Worm (Caenorhabditis elegans) whole organism, L1 larva: ENCODE measurements around the gene ZK622.5.
A peak's percentile ranks its signal among the peaks of the same experiment; 100 is the strongest.

Source experiments
- C04F5.9 ChIP-seq: sonication (generic microtip); optimal IDR thresholded peaks from 2 replicates; lab custom pipeline; 2016; ENCODE audit warnings: missing genetic modification characterization, missing compliant biosample characterization
- C16A3.4 ChIP-seq: fragments of 150-350 bp; optimal IDR thresholded peaks from 2 replicates; lab custom pipeline; 2014; ENCODE audit warnings: missing biosample characterization, missing genetic modification characterization
- C34B4.2 ChIP-seq: sonication (generic microtip); optimal IDR thresholded peaks from 2 replicates; lab custom pipeline; 2017; ENCODE audit warnings: mild to moderate bottlenecking, missing genetic modification characterization, missing compliant biosample characterization
- F16B12.6 ChIP-seq: fragments of 150-350 bp; optimal IDR thresholded peaks from 2 replicates; lab custom pipeline; 2014; ENCODE audit warnings: missing biosample characterization, missing genetic modification characterization
- aly-2 ChIP-seq: fragments of 150-350 bp; optimal IDR thresholded peaks from 2 replicates; lab custom pipeline; 2014; ENCODE audit warnings: missing biosample characterization, missing genetic modification characterization
- ama-1 ChIP-seq: fragments of 150-350 bp; optimal IDR thresholded peaks from 2 replicates; lab custom pipeline; 2014
- ceh-88 ChIP-seq: fragments of 200-800 bp; sonication (Bioruptor generic); IDR thresholded peaks from 2 replicates; pipeline ENCODE4 v1.3.6; 2022; ENCODE audit warnings: missing genetic modification characterization, missing compliant biosample characterization
- ceh-90 ChIP-seq: sonication (generic microtip); optimal IDR thresholded peaks from 2 replicates; lab custom pipeline; 2016; ENCODE audit warnings: missing genetic modification characterization, missing compliant biosample characterization
- dsc-1 ChIP-seq: sonication (generic microtip); optimal IDR thresholded peaks from 2 replicates; lab custom pipeline; 2016; ENCODE audit warnings: mild to moderate bottlenecking, missing genetic modification characterization, missing compliant biosample characterization
- efl-3 ChIP-seq: fragments of 200-800 bp; sonication (Bioruptor generic); optimal IDR thresholded peaks from 2 replicates; lab custom pipeline; 2018; ENCODE audit warnings: mild to moderate bottlenecking, missing genetic modification characterization, missing compliant biosample characterization
- egl-27 ChIP-seq, 2 experiments: fragments of 150-350 bp in 1 of 2; sonication (generic microtip); optimal IDR thresholded peaks; 3 replicates each; lab custom pipeline; 2017 to 2018; ENCODE audit warnings: missing biosample characterization in 2 of 2, missing genetic modification characterization in 2 of 2, missing genetic modification reagents in 2 of 2
- elt-3 ChIP-seq, 6 experiments: fragments of 150-350 bp in 1 of 6; sonication (generic microtip); optimal IDR thresholded peaks; 2 replicates each; lab custom pipeline; 2017 to 2018; ENCODE audit warnings: missing biosample characterization in 6 of 6, missing genetic modification characterization in 6 of 6, inconsistent platforms in 1 of 6
- fkh-10 ChIP-seq: sonication (generic microtip); optimal IDR thresholded peaks from 2 replicates; lab custom pipeline; 2017; ENCODE audit warnings: missing biosample characterization, missing genetic modification reagents, missing genetic modification characterization
- fkh-8 ChIP-seq: sonication (generic microtip); optimal IDR thresholded peaks from 2 replicates; lab custom pipeline; 2016; ENCODE audit warnings: mild to moderate bottlenecking, missing genetic modification characterization, missing compliant biosample characterization
- grh-1 ChIP-seq: fragments of 200-800 bp; sonication (Bioruptor generic); IDR thresholded peaks from 2 replicates; pipeline ENCODE4 v1.3.6; 2022; ENCODE audit warnings: missing genetic modification reagents, missing genetic modification characterization, missing compliant biosample characterization
- hlh-4 ChIP-seq: sonication (generic microtip); optimal IDR thresholded peaks from 2 replicates; lab custom pipeline; 2016; ENCODE audit warnings: mild to moderate bottlenecking, missing genetic modification characterization, missing compliant biosample characterization
- hpl-2 ChIP-seq: fragments of 150-350 bp; optimal IDR thresholded peaks from 2 replicates; lab custom pipeline; 2014; ENCODE audit warnings: missing biosample characterization, missing genetic modification reagents, missing genetic modification characterization
- irx-1 ChIP-seq: sonication (generic microtip); optimal IDR thresholded peaks from 2 replicates; lab custom pipeline; 2016; ENCODE audit warnings: missing genetic modification characterization, missing compliant biosample characterization
- isw-1 ChIP-seq: fragments of 200-800 bp; sonication (Bioruptor generic); IDR thresholded peaks from 2 replicates; pipeline ENCODE4 v1.3.6; 2022; ENCODE audit warnings: missing genetic modification characterization, missing compliant biosample characterization
- lin-15B ChIP-seq: fragments of 150-350 bp; sonication (generic microtip); optimal IDR thresholded peaks from 3 replicates; lab custom pipeline; 2014; ENCODE audit warnings: missing biosample characterization, missing genetic modification characterization
- lin-35 ChIP-seq, 2 experiments: fragments of 150-350 bp; optimal IDR thresholded peaks; 2 replicates each; lab custom pipeline; 2014; ENCODE audit warnings: missing biosample characterization in 2 of 2, missing genetic modification characterization in 2 of 2, missing genetic modification reagents in 2 of 2
- lir-3 ChIP-seq: sonication (generic microtip); optimal IDR thresholded peaks from 2 replicates; lab custom pipeline; 2016; ENCODE audit warnings: mild to moderate bottlenecking, missing genetic modification characterization, moderate library complexity, missing compliant biosample characterization; ENCODE audit not compliant: poor library complexity
- mab-9 ChIP-seq: fragments of 200-800 bp; sonication (Bioruptor generic); IDR thresholded peaks from 2 replicates; pipeline ENCODE4 v1.3.6; 2022; ENCODE audit warnings: missing genetic modification reagents, missing genetic modification characterization, missing compliant biosample characterization
- mdl-1 ChIP-seq, 2 experiments: fragments of 150-350 bp; optimal IDR thresholded peaks; 2 replicates each; lab custom pipeline; 2014 to 2017; ENCODE audit warnings: missing biosample characterization in 2 of 2, missing genetic modification characterization in 2 of 2, inconsistent platforms in 1 of 2
- nhr-11 ChIP-seq: fragments of 150-350 bp; optimal IDR thresholded peaks from 2 replicates; lab custom pipeline; 2014; ENCODE audit warnings: missing biosample characterization, missing genetic modification characterization
- nhr-12 ChIP-seq: sonication (generic microtip); optimal IDR thresholded peaks from 2 replicates; lab custom pipeline; 2017; ENCODE audit warnings: missing biosample characterization, missing genetic modification characterization
- nhr-19 ChIP-seq: fragments of 200-800 bp; sonication (Bioruptor generic); conservative IDR thresholded peaks from 2 replicates; pipeline ENCODE4 v1.3.6; 2022; ENCODE audit warnings: missing genetic modification characterization, missing compliant biosample characterization
- nhr-237 ChIP-seq: fragments of 150-350 bp; optimal IDR thresholded peaks from 2 replicates; lab custom pipeline; 2014; ENCODE audit warnings: missing biosample characterization, missing genetic modification characterization
- nhr-28 ChIP-seq: fragments of 150-350 bp; optimal IDR thresholded peaks from 2 replicates; lab custom pipeline; 2014; ENCODE audit warnings: missing biosample characterization, missing genetic modification characterization
- nhr-71 ChIP-seq: sonication (generic microtip); optimal IDR thresholded peaks from 2 replicates; lab custom pipeline; 2016; ENCODE audit warnings: mild to moderate bottlenecking, missing genetic modification characterization, moderate library complexity, missing compliant biosample characterization
- nhr-77 ChIP-seq: fragments of 150-350 bp; optimal IDR thresholded peaks from 2 replicates; lab custom pipeline; 2014; ENCODE audit warnings: missing biosample characterization, missing genetic modification characterization
- nhr-84 ChIP-seq: sonication (generic microtip); optimal IDR thresholded peaks from 2 replicates; lab custom pipeline; 2017; ENCODE audit warnings: missing biosample characterization, missing genetic modification characterization
- nhr-85 ChIP-seq: sonication (generic microtip); peaks from one replicate; lab custom pipeline; 2016; ENCODE audit warnings: missing genetic modification characterization, inconsistent platforms, missing compliant biosample characterization
- nhr-90 ChIP-seq: sonication (generic microtip); optimal IDR thresholded peaks from 2 replicates; lab custom pipeline; 2016; ENCODE audit warnings: mild to moderate bottlenecking, missing genetic modification characterization, missing compliant biosample characterization; ENCODE audit not compliant: poor library complexity
- pag-3 ChIP-seq: sonication (generic microtip); optimal IDR thresholded peaks from 2 replicates; lab custom pipeline; 2017; ENCODE audit warnings: missing genetic modification characterization, mild to moderate bottlenecking, missing compliant biosample characterization, antibody characterized with exemption, borderline replicate concordance; ENCODE audit not compliant: insufficient read depth
- pax-3 ChIP-seq: fragments of 200-800 bp; sonication (Bioruptor generic); optimal IDR thresholded peaks from 2 replicates; lab custom pipeline; 2018; ENCODE audit warnings: mild to moderate bottlenecking, missing genetic modification characterization, moderate library complexity, missing compliant biosample characterization
- pqm-1 ChIP-seq: sonication (generic microtip); optimal IDR thresholded peaks from 3 replicates; lab custom pipeline; 2017; ENCODE audit warnings: missing biosample characterization, missing genetic modification characterization
- rnt-1 ChIP-seq: sonication (generic microtip); optimal IDR thresholded peaks from 2 replicates; lab custom pipeline; 2016; ENCODE audit warnings: mild to moderate bottlenecking, missing genetic modification characterization, moderate library complexity, missing compliant biosample characterization
- skn-1 ChIP-seq: fragments of 150-350 bp; optimal IDR thresholded peaks from 2 replicates; lab custom pipeline; 2014; ENCODE audit warnings: missing biosample characterization, missing genetic modification characterization
- snu-23 ChIP-seq: sonication (generic microtip); optimal IDR thresholded peaks from 2 replicates; lab custom pipeline; 2016; ENCODE audit warnings: missing genetic modification characterization, missing compliant biosample characterization
- swsn-7 ChIP-seq: sonication (generic microtip); optimal IDR thresholded peaks from 2 replicates; lab custom pipeline; 2016; ENCODE audit warnings: missing genetic modification characterization, missing compliant biosample characterization
- tbx-2 ChIP-seq: sonication (generic microtip); optimal IDR thresholded peaks from 2 replicates; lab custom pipeline; 2016; ENCODE audit warnings: missing genetic modification characterization, missing compliant biosample characterization
- tlp-1 ChIP-seq: fragments of 150-350 bp; optimal IDR thresholded peaks from 2 replicates; lab custom pipeline; 2014; ENCODE audit warnings: missing biosample characterization, missing genetic modification characterization
- unc-130 ChIP-seq: fragments of 150-350 bp; optimal IDR thresholded peaks from 2 replicates; lab custom pipeline; 2017; ENCODE audit warnings: missing biosample characterization, missing genetic modification characterization, inconsistent platforms
- unc-86 ChIP-seq: sonication (generic microtip); optimal IDR thresholded peaks from 2 replicates; lab custom pipeline; 2016; ENCODE audit warnings: missing genetic modification characterization, missing compliant biosample characterization
- unc-98 ChIP-seq: fragments of 200-800 bp; sonication (Bioruptor generic); IDR thresholded peaks from 2 replicates; pipeline ENCODE4 v1.3.6; 2022; ENCODE audit warnings: missing genetic modification characterization, missing compliant biosample characterization
- xbp-1 ChIP-seq: sonication (generic microtip); optimal IDR thresholded peaks from 2 replicates; lab custom pipeline; 2016; ENCODE audit warnings: missing genetic modification characterization, missing compliant biosample characterization
- zip-4 ChIP-seq: fragments of 200-800 bp; sonication (Bioruptor generic); optimal IDR thresholded peaks from 2 replicates; lab custom pipeline; 2018; ENCODE audit warnings: mild to moderate bottlenecking, missing genetic modification characterization, moderate library complexity, missing compliant biosample characterization
- ztf-4 ChIP-seq: fragments of 150-350 bp; optimal IDR thresholded peaks from 2 replicates; lab custom pipeline; 2014; ENCODE audit warnings: missing biosample characterization, missing genetic modification characterization

The ZK622.5 gene

DNA sequence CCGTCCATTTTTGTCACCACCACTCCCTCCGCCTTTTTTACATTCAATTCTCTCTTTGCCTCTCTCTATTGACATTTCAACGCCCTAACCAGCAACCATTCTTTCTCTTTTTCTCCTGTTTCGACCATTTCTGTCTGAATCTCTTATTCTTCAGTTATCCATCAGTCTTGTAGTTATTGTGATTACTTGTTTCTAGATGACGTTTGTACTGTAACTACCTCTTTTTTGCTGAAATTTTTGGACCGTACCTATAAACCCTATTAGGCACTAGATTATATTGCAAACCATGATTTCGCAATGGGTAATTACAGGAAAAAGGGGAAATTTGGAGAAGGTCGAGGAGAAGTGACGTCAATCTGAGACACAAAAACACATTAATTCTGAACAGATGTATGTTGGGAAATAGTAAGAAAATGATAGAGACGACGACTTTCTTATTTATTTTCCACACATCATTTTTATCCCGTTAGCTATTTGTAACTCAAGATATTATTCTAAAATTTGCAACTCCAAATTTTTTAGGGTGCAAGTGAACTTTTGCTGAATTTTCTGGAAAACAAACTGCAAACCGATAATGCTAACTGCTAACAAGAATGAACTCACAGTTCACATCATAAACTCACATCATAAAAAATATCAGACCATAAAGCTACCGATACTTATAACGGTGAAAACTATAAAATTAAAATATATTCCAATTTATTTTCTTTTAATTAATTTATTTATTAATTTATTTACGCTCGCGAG is 31.1 kb downstream of the ZK622.5 start (continued):
- TF ChIP-seq pag-3 (tag; lab: Kevin White, UChicago) (no peak), pax-3 (tag; lab: Kevin White, UChicago) (no peak), unc-130 (tag; lab: Kevin White, UChicago) (no peak), swsn-7 (tag; lab: Kevin White, UChicago) (peak; percentile 7), irx-1 (tag; lab: Kevin White, UChicago) (no peak), lin-35 (GFP tag; optimal IDR thresholded peaks at IDR 0.05; lab: Kevin White, UChicago) (peak in 1 of 2 experiments; percentile 57), zip-4 (GFP tag; lab: Kevin White, UChicago) (peak; percentile 32), skn-1 (tag; lab: Kevin White, UChicago) (no peak), nhr-90 (tag; lab: Kevin White, UChicago) (no peak), C16A3.4 (tag; lab: Kevin White, UChicago) (no peak), xbp-1 (no peak), tbx-2 (no peak), nhr-12 (tag; lab: Kevin White, UChicago) (no peak), ceh-88 (GFP tag; lab: Robert Waterston, UW) (no peak), nhr-11 (tag; lab: Kevin White, UChicago) (no peak), nhr-19 (GFP tag; lab: Robert Waterston, UW) (no peak), C34B4.2 (tag; lab: Kevin White, UChicago) (no peak), ztf-4 (tag; lab: Kevin White, UChicago) (no peak), aly-2 (tag; lab: Kevin White, UChicago) (no peak), isw-1 (no peak), mdl-1 (tag; optimal IDR thresholded peaks at IDR 0.05; lab: Kevin White, UChicago) (no peak), tlp-1 (tag; lab: Kevin White, UChicago) (no peak), rnt-1 (tag; lab: Kevin White, UChicago) (no peak), nhr-77 (peak; percentile 93), egl-27 (tag; optimal IDR thresholded peaks at IDR 0.05; lab: Kevin White, UChicago) (no peak), unc-98 (GFP tag; lab: Robert Waterston, UW) (no peak), mab-9 (no peak)

DNA sequence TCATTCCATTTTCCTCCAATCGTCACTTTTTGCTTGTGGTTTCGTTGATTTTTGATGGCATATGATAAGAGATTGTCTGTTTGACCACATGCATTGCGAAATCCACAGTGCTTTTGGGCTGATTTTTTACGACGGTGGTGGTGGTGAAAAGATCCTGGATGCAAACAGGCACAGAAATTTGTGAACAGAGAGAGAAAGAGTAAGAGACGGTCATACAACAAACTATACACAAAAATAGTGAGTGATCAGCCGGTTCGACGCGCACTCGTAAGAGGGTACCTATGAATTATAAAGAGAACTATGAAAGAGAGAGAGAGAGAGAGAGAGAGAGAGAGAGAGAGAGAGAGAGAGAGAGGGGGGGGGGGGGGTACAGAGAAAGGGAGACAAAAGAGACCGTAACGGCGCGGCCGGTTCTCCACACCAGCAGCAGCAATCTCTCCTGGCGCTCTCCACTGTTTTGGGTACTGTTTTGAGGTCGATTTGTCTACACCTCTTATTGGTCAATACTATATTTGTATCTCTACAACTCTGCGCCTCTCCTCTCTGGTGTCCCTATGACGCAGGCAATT is 32.6 kb downstream of the ZK622.5 start:
- TF ChIP-seq hlh-4 (tag; lab: Kevin White, UChicago): no peak
- TF ChIP-seq tbx-2: peak; percentile 73
- TF ChIP-seq nhr-71: peak; percentile 83
- peak; percentile 59 for TF ChIP-seq swsn-7 (tag; lab: Kevin White, UChicago)
- no peak for TF ChIP-seq lir-3
- TF ChIP-seq C34B4.2 (tag; lab: Kevin White, UChicago): no peak
- TF ChIP-seq nhr-85 (tag; lab: Kevin White, UChicago): peak; percentile 100
- TF ChIP-seq pag-3 (tag; lab: Kevin White, UChicago): no peak
- TF ChIP-seq grh-1 (GFP tag; lab: Robert Waterston, UW): peak; percentile 90
- peak in 5 of 6 experiments; percentile 36 to 92 (median 65) for TF ChIP-seq elt-3 (tag; optimal IDR thresholded peaks at IDR 0.05; lab: Kevin White, UChicago)
- TF ChIP-seq nhr-28: no peak
- no peak for TF ChIP-seq nhr-12 (tag; lab: Kevin White, UChicago)
- no peak for TF ChIP-seq nhr-84 (tag; lab: Kevin White, UChicago)
- peak; percentile 66 for TF ChIP-seq nhr-77
- no peak for TF ChIP-seq unc-86 (tag; lab: Kevin White, UChicago)
- no peak for TF ChIP-seq fkh-8 (tag; lab: Kevin White, UChicago)
- no peak for TF ChIP-seq ceh-90 (tag; lab: Kevin White, UChicago)
- TF ChIP-seq ama-1 (lab: Kevin White, UChicago): no peak
- no peak for TF ChIP-seq fkh-10 (GFP tag; lab: Kevin White, UChicago)
- no peak for TF ChIP-seq efl-3 (GFP tag; lab: Kevin White, UChicago)
- no peak for TF ChIP-seq lin-15B
- peak; percentile 20 for TF ChIP-seq nhr-237 (tag; lab: Kevin White, UChicago)
- TF ChIP-seq mab-9: no peak
- peak; percentile 20 for TF ChIP-seq pqm-1 (tag; lab: Kevin White, UChicago)
- TF ChIP-seq isw-1: no peak
- TF ChIP-seq snu-23 (GFP tag; lab: Kevin White, UChicago): peak; percentile 76
- TF ChIP-seq hpl-2 (GFP tag; lab: Kevin White, UChicago): peak; percentile 18
- TF ChIP-seq dsc-1 (tag; lab: Kevin White, UChicago): no peak
- TF ChIP-seq C04F5.9 (tag; lab: Kevin White, UChicago): no peak
- peak; percentile 51 to 52 for TF ChIP-seq lin-35 (GFP tag; optimal IDR thresholded peaks at IDR 0.05; lab: Kevin White, UChicago)
- no peak for TF ChIP-seq tlp-1 (tag; lab: Kevin White, UChicago)
- no peak for TF ChIP-seq F16B12.6 (tag; lab: Kevin White, UChicago)
